Worm (Caenorhabditis elegans): ENCODE data around the gene oac-3.
A peak's percentile ranks its signal among the peaks of the same experiment; 100 is the strongest.

- no peak for TF ChIP-seq ceh-16 (tag; optimal IDR thresholded peaks at IDR 0.05)
- no peak for TF ChIP-seq ZK546.5 (tag; optimal IDR thresholded peaks at IDR 0.05)
- TF ChIP-seq nhr-237 (tag; optimal IDR thresholded peaks at IDR 0.05): no peak
- no peak for TF ChIP-seq skn-1 (tag; optimal IDR thresholded peaks at IDR 0.05)
- TF ChIP-seq zag-1 (tag; optimal IDR thresholded peaks at IDR 0.05): no peak
- no peak for TF ChIP-seq aly-2 (tag; optimal IDR thresholded peaks at IDR 0.05)
- TF ChIP-seq jun-1 (tag; optimal IDR thresholded peaks at IDR 0.05): peak; percentile 11
- no peak for TF ChIP-seq ztf-4 (tag; optimal IDR thresholded peaks at IDR 0.05)
- TF ChIP-seq fos-1 (tag; optimal IDR thresholded peaks at IDR 0.05): no peak
- TF ChIP-seq nhr-25 (tag; optimal IDR thresholded peaks at IDR 0.05): no peak
Observed at ce11 chrV:13878226-13878625, 21.1 kb upstream of the oac-3 start.

Data from whole organism, L3 larva.